Fruit fly (Drosophila melanogaster) whole organism, embryonic: ENCODE results near the gene ND-B16.6.

ENCODE experiments used
- Awh ChIP-seq: fragments of 200-800 bp; sonication (Bioruptor generic); IDR thresholded peaks from 2 replicates; pipeline ENCODE4, ENCODE4 v1.3.6; 2022; ENCODE audit warnings: missing biosample characterization, missing genetic modification characterization
- B-H2 ChIP-seq: fragments of 200-800 bp; sonication (Bioruptor generic); optimal IDR thresholded peaks from 2 replicates; lab custom pipeline; 2018; ENCODE audit warnings: missing biosample characterization, mild to moderate bottlenecking, missing genetic modification characterization
- Blimp-1 ChIP-seq: fragments of 200-800 bp; sonication (Bioruptor generic); optimal IDR thresholded peaks from 3 replicates; lab custom pipeline; 2018; ENCODE audit warnings: missing biosample characterization, missing genetic modification characterization, mild to moderate bottlenecking, moderate library complexity, missing genetic modification reagents
- CG10209 ChIP-seq: fragments of 200-800 bp; sonication (Bioruptor generic); optimal IDR thresholded peaks from 3 replicates; lab custom pipeline; 2017; ENCODE audit warnings: missing biosample characterization, mild to moderate bottlenecking, missing genetic modification characterization, missing genetic modification reagents
- CG10366 ChIP-seq: fragments of 200-800 bp; sonication (Bioruptor generic); IDR thresholded peaks from 2 replicates; pipeline ENCODE4 v1.3.6; 2022; ENCODE audit warnings: missing biosample characterization, missing genetic modification characterization
- CG10979 ChIP-seq: fragments of 200-800 bp; sonication (Bioruptor generic); optimal IDR thresholded peaks from 2 replicates; lab custom pipeline; 2018; ENCODE audit warnings: missing biosample characterization, mild to moderate bottlenecking, missing genetic modification characterization, moderate library complexity
- CG11093 ChIP-seq: fragments of 200-800 bp; sonication (Bioruptor generic); IDR thresholded peaks from 3 replicates; pipeline ENCODE4 v1.3.6; 2022; ENCODE audit warnings: missing biosample characterization, missing genetic modification characterization
- CG11504 ChIP-seq: fragments of 200-800 bp; sonication (Bioruptor generic); optimal IDR thresholded peaks from 3 replicates; lab custom pipeline; 2019; ENCODE audit warnings: missing biosample characterization, mild to moderate bottlenecking, missing genetic modification characterization, moderate library complexity
- CG15011 ChIP-seq: fragments of 200-800 bp; sonication (Bioruptor generic); optimal IDR thresholded peaks from 3 replicates; lab custom pipeline; 2018; ENCODE audit warnings: missing biosample characterization, mild to moderate bottlenecking, missing genetic modification characterization
- CG16863 ChIP-seq: fragments of 200-800 bp; sonication (Bioruptor generic); optimal IDR thresholded peaks from 3 replicates; lab custom pipeline; 2016; ENCODE audit warnings: missing biosample characterization, missing genetic modification characterization
- CG18262 ChIP-seq: fragments of 200-800 bp; optimal IDR thresholded peaks from 3 replicates; lab custom pipeline; 2019; ENCODE audit warnings: missing biosample characterization, mild to moderate bottlenecking, missing genetic modification characterization, moderate library complexity
- CG32772 ChIP-seq: fragments of 200-800 bp; sonication (Bioruptor generic); IDR thresholded peaks from 2 replicates; pipeline ENCODE4 v1.3.6; 2022; ENCODE audit warnings: missing biosample characterization, missing genetic modification characterization
- CG43689 ChIP-seq: fragments of 200-800 bp; sonication (Bioruptor generic); IDR thresholded peaks from 2 replicates; pipeline ENCODE4 v1.3.6; 2022; ENCODE audit warnings: missing biosample characterization, missing genetic modification characterization
- CG4707 ChIP-seq: fragments of 200-800 bp; sonication (Bioruptor generic); optimal IDR thresholded peaks from 2 replicates; lab custom pipeline; 2018; ENCODE audit warnings: missing biosample characterization, mild to moderate bottlenecking, missing genetic modification characterization, moderate library complexity
- CG4730 ChIP-seq: fragments of 200-800 bp; sonication (Bioruptor generic); IDR thresholded peaks from 2 replicates; pipeline ENCODE4 v1.3.6; 2022; ENCODE audit warnings: missing biosample characterization, missing genetic modification characterization
- CG5245 ChIP-seq: fragments of 200-800 bp; sonication (Bioruptor generic); optimal IDR thresholded peaks from 3 replicates; lab custom pipeline; 2016; ENCODE audit warnings: missing biosample characterization, missing genetic modification characterization
- CG9609 ChIP-seq: fragments of 200-800 bp; sonication (Bioruptor generic); optimal IDR thresholded peaks from 3 replicates; lab custom pipeline; 2016; ENCODE audit warnings: missing biosample characterization, missing genetic modification characterization
- D19A ChIP-seq: fragments of 200-800 bp; optimal IDR thresholded peaks from 3 replicates; lab custom pipeline; 2019; ENCODE audit warnings: missing biosample characterization, mild to moderate bottlenecking, missing genetic modification characterization, moderate library complexity
- ERR ChIP-seq: fragments of 200-800 bp; sonication (Bioruptor generic); optimal IDR thresholded peaks from 2 replicates; lab custom pipeline; 2016; ENCODE audit warnings: missing biosample characterization, missing genetic modification characterization
- H2.0 ChIP-seq: fragments of 200-800 bp; sonication (Bioruptor generic); IDR thresholded peaks from 2 replicates; pipeline ENCODE4 v1.3.6; 2022; ENCODE audit warnings: missing biosample characterization, missing genetic modification characterization
- HLH4C ChIP-seq: fragments of 200-800 bp; sonication (Bioruptor generic); IDR thresholded peaks from 3 replicates; pipeline ENCODE4 v1.3.6; 2022; ENCODE audit warnings: missing biosample characterization, missing genetic modification characterization; ENCODE audit not compliant: partially characterized antibody
- HmgZ ChIP-seq: fragments of 200-800 bp; sonication (Bioruptor generic); optimal IDR thresholded peaks from 2 replicates; lab custom pipeline; 2018; ENCODE audit warnings: missing biosample characterization, mild to moderate bottlenecking, missing genetic modification characterization
- Hr3 ChIP-seq: fragments of 200-800 bp; sonication (Bioruptor generic); optimal IDR thresholded peaks from 3 replicates; lab custom pipeline; 2016; ENCODE audit warnings: missing biosample characterization, missing genetic modification characterization
- Hr78 ChIP-seq, 2 experiments: fragments of 200-800 bp in 1 of 2; fragments of >200 bp in 1 of 2; sonication (Bioruptor generic) in 1 of 2; optimal IDR thresholded peaks; 2 replicates each; lab custom pipeline; 2017 to 2019; ENCODE audit warnings: missing biosample characterization in 2 of 2, missing genetic modification characterization in 2 of 2, mild to moderate bottlenecking in 1 of 2, moderate library complexity in 1 of 2
- Hsf ChIP-seq: fragments of 200-800 bp; sonication (Bioruptor generic); optimal IDR thresholded peaks from 3 replicates; lab custom pipeline; 2016; ENCODE audit warnings: missing biosample characterization, missing genetic modification characterization
- NC2β ChIP-seq: fragments of 200-800 bp; sonication (Bioruptor generic); optimal IDR thresholded peaks from 2 replicates; lab custom pipeline; 2016; ENCODE audit warnings: missing biosample characterization, missing genetic modification characterization
- Optix ChIP-seq: fragments of 200-800 bp; sonication (Bioruptor generic); IDR thresholded peaks from 3 replicates; pipeline ENCODE4 v1.3.6; 2022; ENCODE audit warnings: missing biosample characterization, missing genetic modification characterization
- Rx ChIP-seq: fragments of 200-800 bp; sonication (Bioruptor generic); IDR thresholded peaks from 2 replicates; pipeline ENCODE4 v1.3.6; 2022; ENCODE audit warnings: missing biosample characterization, missing genetic modification characterization
- Sox100B ChIP-seq: fragments of 200-800 bp; sonication (Bioruptor generic); optimal IDR thresholded peaks from 3 replicates; lab custom pipeline; 2018; ENCODE audit warnings: missing biosample characterization, mild to moderate bottlenecking, missing genetic modification characterization
- al ChIP-seq: fragments of 200-800 bp; sonication (Bioruptor generic); IDR thresholded peaks from 2 replicates; pipeline ENCODE4 v1.3.6; 2022; ENCODE audit warnings: missing biosample characterization, missing genetic modification characterization
- ase ChIP-seq: fragments of 200-800 bp; sonication (Bioruptor generic); IDR thresholded peaks from 3 replicates; pipeline ENCODE4 v1.3.6; 2022; ENCODE audit warnings: missing biosample characterization, missing genetic modification characterization
- bab2 ChIP-seq: fragments of 200-800 bp; sonication (Bioruptor generic); optimal IDR thresholded peaks from 2 replicates; lab custom pipeline; 2016; ENCODE audit warnings: missing biosample characterization, missing genetic modification characterization
- crc ChIP-seq: fragments of 200-800 bp; sonication (Bioruptor generic); optimal IDR thresholded peaks from 2 replicates; lab custom pipeline; 2016; ENCODE audit warnings: missing biosample characterization, missing genetic modification characterization
- da ChIP-seq: fragments of 200-800 bp; sonication (Bioruptor generic); optimal IDR thresholded peaks from 2 replicates; lab custom pipeline; 2016; ENCODE audit warnings: missing biosample characterization, missing genetic modification characterization
- dmrt99B ChIP-seq: fragments of 200-800 bp; sonication (Bioruptor generic); optimal IDR thresholded peaks from 2 replicates; lab custom pipeline; 2018; ENCODE audit warnings: missing biosample characterization, mild to moderate bottlenecking, missing genetic modification characterization, moderate library complexity
- fru ChIP-seq: fragments of >200 bp; optimal IDR thresholded peaks from 2 replicates; lab custom pipeline; 2017
- gem ChIP-seq: fragments of 200-800 bp; sonication (Bioruptor generic); optimal IDR thresholded peaks from 2 replicates; lab custom pipeline; 2019; ENCODE audit warnings: missing biosample characterization, mild to moderate bottlenecking, missing genetic modification characterization, moderate library complexity
- jigr1 ChIP-seq: fragments of 200-800 bp; sonication (Bioruptor generic); IDR thresholded peaks from 3 replicates; pipeline ENCODE4 v1.3.6; 2022; ENCODE audit warnings: missing biosample characterization, missing genetic modification characterization
- jing ChIP-seq: fragments of 200-800 bp; sonication (Bioruptor generic); optimal IDR thresholded peaks from 2 replicates; lab custom pipeline; 2018; ENCODE audit warnings: missing biosample characterization, mild to moderate bottlenecking, missing genetic modification characterization
- luna ChIP-seq: fragments of 200-800 bp; sonication (Bioruptor generic); optimal IDR thresholded peaks from 2 replicates; lab custom pipeline; 2016; ENCODE audit warnings: missing biosample characterization, missing genetic modification characterization
- pan ChIP-seq, 4 experiments: fragments of >200 bp in 3 of 4; fragments of 200-800 bp in 1 of 4; sonication (Bioruptor generic) in 1 of 4; optimal IDR thresholded peaks in 3 of 4; IDR thresholded peaks in 1 of 4; 2 replicates each; pipeline versions ENCODE4 v1.3.6 to Lab custom; 2017 to 2022; ENCODE audit warnings: missing biosample characterization in 2 of 4, missing genetic modification characterization in 2 of 4, mixed read lengths in 1 of 4
- pb ChIP-seq: fragments of 200-800 bp; sonication (Bioruptor generic); optimal IDR thresholded peaks from 3 replicates; lab custom pipeline; 2016; ENCODE audit warnings: missing biosample characterization, missing genetic modification characterization
- pfk ChIP-seq: fragments of 200-800 bp; sonication (Bioruptor generic); optimal IDR thresholded peaks from 2 replicates; lab custom pipeline; 2018; ENCODE audit warnings: missing biosample characterization, mild to moderate bottlenecking, missing genetic modification characterization, moderate library complexity
- prd ChIP-seq, 3 experiments: fragments of >200 bp in 2 of 3; fragments of 200-800 bp in 1 of 3; sonication (Bioruptor generic) in 1 of 3; optimal IDR thresholded peaks in 2 of 3; IDR thresholded peaks in 1 of 3; 2 replicates in 2 of 3; 3 replicates in 1 of 3; pipeline versions ENCODE4 v1.3.6 to Lab custom; 2017 to 2022; ENCODE audit warnings: missing biosample characterization in 1 of 3, missing genetic modification characterization in 1 of 3
- pros ChIP-seq: fragments of 200-800 bp; sonication (Bioruptor generic); optimal IDR thresholded peaks from 3 replicates; lab custom pipeline; 2019; ENCODE audit warnings: missing biosample characterization, mild to moderate bottlenecking, missing genetic modification characterization, moderate library complexity
- sim ChIP-seq: fragments of 200-800 bp; sonication (Bioruptor generic); IDR thresholded peaks from 2 replicates; pipeline ENCODE4 v1.3.6; 2022; ENCODE audit warnings: missing biosample characterization, missing genetic modification characterization
- slbo ChIP-seq: fragments of 200-800 bp; sonication (Bioruptor generic); IDR thresholded peaks from 2 replicates; pipeline ENCODE4 v1.3.6; 2022; ENCODE audit warnings: missing biosample characterization, missing genetic modification characterization
- unc-4 ChIP-seq: fragments of 200-800 bp; sonication (Bioruptor generic); IDR thresholded peaks from 2 replicates; pipeline ENCODE4 v1.3.6; 2022; ENCODE audit warnings: missing biosample characterization, missing genetic modification characterization; ENCODE audit not compliant: partially characterized antibody

Gene ND-B16.6

DNA sequence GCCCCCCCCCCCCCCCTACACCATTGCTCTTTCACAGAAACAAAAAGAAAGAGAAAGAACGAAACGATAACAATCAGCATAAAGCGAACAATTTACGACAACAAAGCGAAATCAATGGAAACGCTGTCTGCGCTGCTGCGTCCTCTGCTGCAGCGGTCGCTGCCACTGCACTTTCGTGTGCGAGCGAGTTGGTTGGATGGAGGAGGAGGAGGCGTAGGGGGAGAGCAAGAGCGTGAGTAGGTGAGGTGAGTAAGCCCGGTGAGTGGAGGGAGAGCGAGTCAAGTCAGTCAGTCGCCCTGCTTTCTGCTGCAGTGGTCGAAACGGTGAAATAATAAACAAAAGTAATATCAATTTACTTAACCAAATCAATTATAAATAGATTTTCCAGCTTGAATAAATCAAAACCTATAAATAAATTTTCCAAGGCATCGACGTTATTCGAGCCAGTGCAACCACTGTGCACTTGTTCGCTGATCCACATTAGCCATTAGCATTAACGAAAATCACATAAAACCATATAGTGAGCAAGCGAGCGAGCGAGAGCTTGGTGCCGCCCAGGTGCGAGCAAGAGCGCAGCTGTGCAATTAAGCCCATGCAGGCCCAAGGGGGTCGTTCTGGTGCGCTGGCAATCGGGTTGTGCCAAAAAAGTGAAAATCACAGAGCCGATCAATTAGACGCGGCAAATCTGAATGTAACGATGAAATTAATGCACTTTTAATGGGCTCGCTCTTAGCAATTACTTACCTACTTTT, 6.2 kb downstream of the ND-B16.6 start (continued):
- TF ChIP-seq ERR (GFP tag; lab: Kevin White, UChicago): no peak
- TF ChIP-seq CG10366: peak; percentile 61
- TF ChIP-seq Optix (GFP tag; lab: Robert Waterston, UW): peak; percentile 80
- TF ChIP-seq fru (lab: Kevin White, UChicago): no peak
- TF ChIP-seq gem (tag; lab: Kevin White, UChicago): peak; percentile 34
- TF ChIP-seq al: no peak
- TF ChIP-seq CG16863: peak; percentile 21
- no peak for TF ChIP-seq pan (optimal IDR thresholded peaks at IDR 0.05; lab: Kevin White, UChicago)
- peak in 1 of 2 experiments; percentile 80 for TF ChIP-seq pan (GFP tag; optimal IDR thresholded peaks at IDR 0.05 in 1 of 2, IDR thresholded peaks at IDR 0.05 in 1 of 2)
- no peak for TF ChIP-seq pros (GFP tag; lab: Kevin White, UChicago)
- no peak for TF ChIP-seq CG43689
- TF ChIP-seq NC2β (GFP tag; lab: Kevin White, UChicago): no peak
- TF ChIP-seq Rx (GFP tag; lab: Robert Waterston, UW): peak; percentile 67
- 0 out of 2 replicates have a peak, but pooled peaks have one; percentile 7 for TF ChIP-seq slbo
- TF ChIP-seq da (GFP tag; lab: Kevin White, UChicago): no peak
- no peak for TF ChIP-seq pfk (GFP tag; lab: Kevin White, UChicago)
- TF ChIP-seq CG11093 (GFP tag; lab: Robert Waterston, UW): 0 out of 3 replicates have a peak, but pooled peaks have one; percentile 13
- no peak for TF ChIP-seq jing (GFP tag; lab: Kevin White, UChicago)
- TF ChIP-seq sim: peak; percentile 29; the same call in 1 of the 2 replicates
- peak in 1 of 2 experiments; percentile 27 for TF ChIP-seq Hr78 (GFP tag; optimal IDR thresholded peaks at IDR 0.05; lab: Kevin White, UChicago)
- no peak for TF ChIP-seq HmgZ
- TF ChIP-seq CG4707: no peak
- no peak for TF ChIP-seq crc
- peak; percentile 18 for TF ChIP-seq CG18262 (tag; lab: Kevin White, UChicago)
- peak; percentile 9 for TF ChIP-seq CG5245 (GFP tag; lab: Kevin White, UChicago)
- TF ChIP-seq D19A: no peak
- TF ChIP-seq HLH4C: peak; percentile 25; the same call in 1 of the 3 replicates
- TF ChIP-seq Awh (GFP tag; lab: Robert Waterston, UW): peak; percentile 86
- peak; percentile 26 for TF ChIP-seq Hsf (GFP tag; lab: Kevin White, UChicago)
- TF ChIP-seq CG10209 (GFP tag; lab: Kevin White, UChicago): peak; percentile 10
- peak; percentile 70 for TF ChIP-seq CG32772 (GFP tag; lab: Robert Waterston, UW)
- TF ChIP-seq CG10979 (tag; lab: Kevin White, UChicago): peak; percentile 31
- TF ChIP-seq prd (optimal IDR thresholded peaks at IDR 0.05; lab: Kevin White, UChicago): no peak
- TF ChIP-seq prd (GFP tag; IDR thresholded peaks at IDR 0.05; lab: Robert Waterston, UW): peak; percentile 70; the same call in 2 of the 3 replicates
- TF ChIP-seq CG15011 (GFP tag; lab: Kevin White, UChicago): no peak
- peak; percentile 79; the same call in 2 of the 3 replicates for TF ChIP-seq ase (GFP tag; lab: Robert Waterston, UW)
- peak; percentile 66 for TF ChIP-seq CG4730 (GFP tag; lab: Robert Waterston, UW)
- no peak for TF ChIP-seq Hr3 (GFP tag; lab: Kevin White, UChicago)
- TF ChIP-seq unc-4: no peak
- peak; percentile 42 for TF ChIP-seq dmrt99B (tag; lab: Kevin White, UChicago)
- peak; percentile 54; the same call in 1 of the 3 replicates for TF ChIP-seq jigr1
- TF ChIP-seq CG11504 (tag; lab: Kevin White, UChicago): peak; percentile 32
- TF ChIP-seq H2.0 (GFP tag; lab: Robert Waterston, UW): peak; percentile 56; the same call in 1 of the 2 replicates
- TF ChIP-seq luna (GFP tag; lab: Kevin White, UChicago): no peak
- no peak for TF ChIP-seq B-H2 (GFP tag; lab: Kevin White, UChicago)
- no peak for TF ChIP-seq CG9609 (GFP tag; lab: Kevin White, UChicago)
- TF ChIP-seq Sox100B: peak; percentile 35
- peak; percentile 14 for TF ChIP-seq bab2 (GFP tag; lab: Kevin White, UChicago)
- no peak for TF ChIP-seq pb
- peak; percentile 43 for TF ChIP-seq Blimp-1 (GFP tag; lab: Kevin White, UChicago)
